Worm (Caenorhabditis elegans): ENCODE data around the gene tac-1.

- no peak for TF ChIP-seq tbx-2 (tag; optimal IDR thresholded peaks at IDR 0.05)
- TF ChIP-seq pqm-1 (tag; optimal IDR thresholded peaks at IDR 0.05) = no peak
- TF ChIP-seq ceh-19 (GFP tag; optimal IDR thresholded peaks at IDR 0.05) = no peak
Observed at ce11 chrII:14768804-14769203, 15.1 kb upstream of the tac-1 start.
